Fruit fly (Drosophila melanogaster) whole organism, embryonic: ENCODE results near the gene Ir31a.

Experiments used
- CG10979 ChIP-seq: fragments of 200-800 bp; sonication (Bioruptor generic); optimal IDR thresholded peaks from 2 replicates; lab custom pipeline; 2018; ENCODE audit warnings: missing biosample characterization, mild to moderate bottlenecking, missing genetic modification characterization, moderate library complexity
- CG12104 ChIP-seq: fragments of 200-800 bp; sonication (Bioruptor generic); optimal IDR thresholded peaks from 3 replicates; lab custom pipeline; 2016; ENCODE audit warnings: missing biosample characterization, missing genetic modification characterization
- CG12299 ChIP-seq: fragments of 200-800 bp; sonication (Bioruptor generic); optimal IDR thresholded peaks from 2 replicates; lab custom pipeline; 2018; ENCODE audit warnings: missing biosample characterization, mild to moderate bottlenecking, missing genetic modification characterization
- CG12769 ChIP-seq: fragments of 200-800 bp; sonication (Bioruptor generic); optimal IDR thresholded peaks from 2 replicates; lab custom pipeline; 2019; ENCODE audit warnings: missing biosample characterization, mild to moderate bottlenecking, missing genetic modification characterization, moderate library complexity
- CG15514 ChIP-seq: fragments of 200-800 bp; sonication (Bioruptor generic); optimal IDR thresholded peaks from 3 replicates; lab custom pipeline; 2017; ENCODE audit warnings: missing biosample characterization, missing genetic modification characterization, mild to moderate bottlenecking, moderate library complexity, missing genetic modification reagents
- CG1602 ChIP-seq: fragments of 200-800 bp; sonication (Bioruptor generic); optimal IDR thresholded peaks from 3 replicates; lab custom pipeline; 2016; ENCODE audit warnings: missing biosample characterization, missing genetic modification characterization
- CG17186 ChIP-seq: fragments of 200-800 bp; sonication (Bioruptor generic); optimal IDR thresholded peaks from 3 replicates; lab custom pipeline; 2017; ENCODE audit warnings: missing biosample characterization, missing genetic modification reagents, missing genetic modification characterization
- CG17802 ChIP-seq: fragments of 200-800 bp; sonication (Bioruptor generic); optimal IDR thresholded peaks from 2 replicates; lab custom pipeline; 2018; ENCODE audit warnings: missing biosample characterization, mild to moderate bottlenecking, missing genetic modification characterization, moderate library complexity
- CG18599 ChIP-seq: fragments of 200-800 bp; sonication (Bioruptor generic); optimal IDR thresholded peaks from 3 replicates; lab custom pipeline; 2017; ENCODE audit warnings: missing biosample characterization, missing genetic modification characterization, mild to moderate bottlenecking, moderate library complexity, missing genetic modification reagents
- CG31441 ChIP-seq: fragments of 200-800 bp; sonication (Bioruptor generic); IDR thresholded peaks from 2 replicates; pipeline ENCODE4 v1.3.6; 2022; ENCODE audit warnings: missing biosample characterization, missing genetic modification characterization
- CG3847 ChIP-seq: fragments of 200-800 bp; sonication (Bioruptor generic); IDR thresholded peaks from 2 replicates; pipeline ENCODE4 v1.3.6; 2022; ENCODE audit warnings: missing biosample characterization, missing genetic modification characterization
- CG4328 ChIP-seq: fragments of 200-800 bp; sonication (Bioruptor generic); optimal IDR thresholded peaks from 3 replicates; lab custom pipeline; 2017; ENCODE audit warnings: missing biosample characterization, missing genetic modification reagents, missing genetic modification characterization
- CG4404 ChIP-seq: fragments of 200-800 bp; sonication (Bioruptor generic); IDR thresholded peaks from 2 replicates; pipeline ENCODE4 v1.3.6; 2022; ENCODE audit warnings: missing biosample characterization, missing genetic modification characterization
- CG8089 ChIP-seq: fragments of 200-800 bp; sonication (Bioruptor generic); optimal IDR thresholded peaks from 3 replicates; lab custom pipeline; 2016; ENCODE audit warnings: missing biosample characterization, missing genetic modification characterization
- CG8478 ChIP-seq: fragments of >200 bp; optimal IDR thresholded peaks from 2 replicates; lab custom pipeline; 2018
- CG9876 ChIP-seq: fragments of 200-800 bp; sonication (Bioruptor generic); optimal IDR thresholded peaks from 2 replicates; lab custom pipeline; 2016; ENCODE audit warnings: missing biosample characterization, missing genetic modification characterization
- CHES-1-like ChIP-seq: fragments of 200-800 bp; sonication (Bioruptor generic); optimal IDR thresholded peaks from 2 replicates; lab custom pipeline; 2016; ENCODE audit warnings: missing biosample characterization, missing genetic modification characterization
- Dll ChIP-seq: fragments of 200-800 bp; sonication (Bioruptor generic); IDR thresholded peaks from 4 replicates; pipeline ENCODE4 v1.3.6; 2022; ENCODE audit warnings: missing biosample characterization, missing genetic modification characterization; ENCODE audit not compliant: partially characterized antibody
- E2f2 ChIP-seq: fragments of 200-800 bp; sonication (Bioruptor generic); IDR thresholded peaks from 2 replicates; pipeline ENCODE4 v1.3.6; 2022; ENCODE audit warnings: missing biosample characterization, missing genetic modification characterization
- Elba2 ChIP-seq: fragments of 200-800 bp; sonication (Bioruptor generic); optimal IDR thresholded peaks from 3 replicates; lab custom pipeline; 2016; ENCODE audit warnings: missing biosample characterization, missing genetic modification characterization
- Ets65A ChIP-seq: fragments of 200-800 bp; sonication (Bioruptor generic); peaks from one replicate; lab custom pipeline; 2016; ENCODE audit warnings: missing biosample characterization, missing genetic modification characterization
- Hey ChIP-seq: fragments of 200-800 bp; sonication (Bioruptor generic); optimal IDR thresholded peaks from 3 replicates; lab custom pipeline; 2018; ENCODE audit warnings: missing biosample characterization, mild to moderate bottlenecking, missing genetic modification characterization
- Hmx ChIP-seq: fragments of 200-800 bp; sonication (Bioruptor generic); optimal IDR thresholded peaks from 2 replicates; lab custom pipeline; 2016; ENCODE audit warnings: missing biosample characterization, missing genetic modification characterization
- Meics ChIP-seq: fragments of 200-800 bp; sonication (Bioruptor generic); optimal IDR thresholded peaks from 2 replicates; lab custom pipeline; 2017; ENCODE audit warnings: missing biosample characterization, mild to moderate bottlenecking, missing genetic modification characterization
- Myb ChIP-seq: fragments of 200-800 bp; sonication (Bioruptor generic); optimal IDR thresholded peaks from 2 replicates; lab custom pipeline; 2016; ENCODE audit warnings: missing biosample characterization, missing genetic modification characterization
- Rfx ChIP-seq: fragments of 200-800 bp; sonication (Bioruptor generic); IDR thresholded peaks from 2 replicates; pipeline ENCODE4 v1.3.6; 2022; ENCODE audit warnings: missing biosample characterization, missing genetic modification characterization
- Trl ChIP-seq, 3 experiments: fragments of >200 bp in 2 of 3; fragments of 200-800 bp in 1 of 3; sonication (Bioruptor generic) in 1 of 3; optimal IDR thresholded peaks; 2 replicates in 1 of 3; 3 replicates in 2 of 3; lab custom pipeline; 2016 to 2017; ENCODE audit warnings: missing biosample characterization in 1 of 3, missing genetic modification characterization in 1 of 3
- ab ChIP-seq: fragments of 200-800 bp; sonication (Bioruptor generic); optimal IDR thresholded peaks from 2 replicates; lab custom pipeline; 2016; ENCODE audit warnings: missing biosample characterization, missing genetic modification characterization
- abd-A ChIP-seq: fragments of 200-800 bp; sonication (Bioruptor generic); optimal IDR thresholded peaks from 3 replicates; lab custom pipeline; 2019; ENCODE audit warnings: missing biosample characterization, mild to moderate bottlenecking, missing genetic modification characterization, moderate library complexity
- az2 ChIP-seq: fragments of 200-800 bp; sonication (Bioruptor generic); optimal IDR thresholded peaks from 3 replicates; lab custom pipeline; 2016; ENCODE audit warnings: missing biosample characterization, missing genetic modification characterization
- bcd ChIP-seq: fragments of 200-800 bp; sonication (Bioruptor generic); optimal IDR thresholded peaks from 2 replicates; lab custom pipeline; 2017; ENCODE audit warnings: missing biosample characterization, mild to moderate bottlenecking, missing genetic modification characterization
- crp ChIP-seq, 2 experiments: fragments of 200-800 bp; sonication (Bioruptor generic); optimal IDR thresholded peaks; 2 replicates in 1 of 2; 3 replicates in 1 of 2; lab custom pipeline; 2017; ENCODE audit warnings: missing biosample characterization in 2 of 2, missing genetic modification characterization in 2 of 2, mild to moderate bottlenecking in 1 of 2, moderate library complexity in 1 of 2
- en ChIP-seq: fragments of 200-800 bp; sonication (Bioruptor generic); optimal IDR thresholded peaks from 2 replicates; lab custom pipeline; 2016; ENCODE audit warnings: missing biosample characterization, missing genetic modification characterization
- exex ChIP-seq: fragments of 200-800 bp; sonication (Bioruptor generic); optimal IDR thresholded peaks from 4 replicates; lab custom pipeline; 2018; ENCODE audit warnings: missing biosample characterization, mild to moderate bottlenecking, missing genetic modification characterization, moderate library complexity
- gem ChIP-seq: fragments of 200-800 bp; sonication (Bioruptor generic); optimal IDR thresholded peaks from 2 replicates; lab custom pipeline; 2019; ENCODE audit warnings: missing biosample characterization, mild to moderate bottlenecking, missing genetic modification characterization, moderate library complexity
- gsb ChIP-seq: fragments of 200-800 bp; sonication (Bioruptor generic); IDR thresholded peaks from 2 replicates; pipeline ENCODE4 v1.3.6; 2022; ENCODE audit warnings: missing biosample characterization, missing genetic modification characterization
- gsb-n ChIP-seq: fragments of 200-800 bp; sonication (Bioruptor generic); optimal IDR thresholded peaks from 3 replicates; lab custom pipeline; 2018; ENCODE audit warnings: missing biosample characterization, mild to moderate bottlenecking, missing genetic modification characterization
- hbn ChIP-seq: fragments of 200-800 bp; sonication (Bioruptor generic); IDR thresholded peaks from 2 replicates; pipeline ENCODE4 v1.3.6; 2022; ENCODE audit warnings: missing biosample characterization, missing genetic modification characterization; ENCODE audit not compliant: partially characterized antibody
- lilli ChIP-seq: fragments of 200-800 bp; sonication (Bioruptor generic); optimal IDR thresholded peaks from 3 replicates; lab custom pipeline; 2016; ENCODE audit warnings: missing biosample characterization, missing genetic modification characterization
- maf-S ChIP-seq: fragments of 200-800 bp; sonication (Bioruptor generic); optimal IDR thresholded peaks from 2 replicates; lab custom pipeline; 2016; ENCODE audit warnings: missing biosample characterization, missing genetic modification characterization
- nerfin-1 ChIP-seq: fragments of 200-800 bp; sonication (Bioruptor generic); optimal IDR thresholded peaks from 3 replicates; lab custom pipeline; 2019; ENCODE audit warnings: missing biosample characterization, mild to moderate bottlenecking, missing genetic modification characterization, moderate library complexity
- nmo ChIP-seq: fragments of 200-800 bp; sonication (Bioruptor generic); optimal IDR thresholded peaks from 2 replicates; lab custom pipeline; 2018; ENCODE audit warnings: missing biosample characterization, mild to moderate bottlenecking, missing genetic modification characterization, moderate library complexity
- pnt ChIP-seq: fragments of 200-800 bp; sonication (Bioruptor generic); optimal IDR thresholded peaks from 3 replicates; lab custom pipeline; 2016; ENCODE audit warnings: missing biosample characterization, missing genetic modification characterization
- prd ChIP-seq, 3 experiments: fragments of >200 bp in 2 of 3; fragments of 200-800 bp in 1 of 3; sonication (Bioruptor generic) in 1 of 3; optimal IDR thresholded peaks in 2 of 3; IDR thresholded peaks in 1 of 3; 2 replicates in 2 of 3; 3 replicates in 1 of 3; pipeline versions ENCODE4 v1.3.6 to Lab custom; 2017 to 2022; ENCODE audit warnings: missing biosample characterization in 1 of 3, missing genetic modification characterization in 1 of 3
- salm ChIP-seq: fragments of 200-800 bp; sonication (Bioruptor generic); optimal IDR thresholded peaks from 2 replicates; lab custom pipeline; 2018; ENCODE audit warnings: missing biosample characterization, mild to moderate bottlenecking, missing genetic modification characterization
- seq ChIP-seq: fragments of 200-800 bp; sonication (Bioruptor generic); IDR thresholded peaks from 2 replicates; pipeline ENCODE4 v1.3.6; 2022; ENCODE audit warnings: missing biosample characterization, missing genetic modification characterization
- slou ChIP-seq: fragments of 200-800 bp; sonication (Bioruptor generic); optimal IDR thresholded peaks from 3 replicates; lab custom pipeline; 2016; ENCODE audit warnings: missing biosample characterization, missing genetic modification characterization
- stwl ChIP-seq: fragments of 200-800 bp; sonication (Bioruptor generic); optimal IDR thresholded peaks from 3 replicates; lab custom pipeline; 2018; ENCODE audit warnings: missing biosample characterization, mild to moderate bottlenecking, missing genetic modification characterization, moderate library complexity
- vfl ChIP-seq: fragments of 200-800 bp; sonication (Bioruptor generic); optimal IDR thresholded peaks from 2 replicates; lab custom pipeline; 2016; ENCODE audit warnings: missing biosample characterization, missing genetic modification characterization

Gene Ir31a

dm6 chr2L:10381890-10382450, 23.4 kb upstream of the Ir31a start, which contains the start of gene CG5096 (continued):
- peak; percentile 93 for TF ChIP-seq Rfx (GFP tag; lab: Robert Waterston, UW)
- TF ChIP-seq abd-A (tag; lab: Kevin White, UChicago), result no peak
- TF ChIP-seq CG17186 (GFP tag; lab: Kevin White, UChicago), result no peak
- no peak for TF ChIP-seq CG8478 (lab: Kevin White, UChicago)
- TF ChIP-seq CG15514 (GFP tag; lab: Kevin White, UChicago), result peak; percentile 85
- TF ChIP-seq CG18599 (GFP tag; lab: Kevin White, UChicago), result peak; percentile 97
- TF ChIP-seq CG12299, result peak; percentile 90
- peak; percentile 82; the same call in 1 of the 2 replicates for TF ChIP-seq CG3847 (GFP tag; lab: Robert Waterston, UW)
- peak; percentile 87 for TF ChIP-seq salm (tag; lab: Kevin White, UChicago)
- peak in 1 of 2 experiments; percentile 37 for TF ChIP-seq crp (GFP tag; optimal IDR thresholded peaks at IDR 0.05; lab: Kevin White, UChicago)
- peak; percentile 66 for TF ChIP-seq CG12104 (GFP tag; lab: Kevin White, UChicago)
- peak; percentile 64 for TF ChIP-seq CG8089 (GFP tag; lab: Kevin White, UChicago)
- no peak for TF ChIP-seq stwl (tag; lab: Kevin White, UChicago)
- TF ChIP-seq CG12769, result peak; percentile 95
- TF ChIP-seq CG17802, result peak; percentile 45
- TF ChIP-seq nerfin-1, result peak; percentile 82
- TF ChIP-seq nmo (GFP tag; lab: Kevin White, UChicago), result peak; percentile 88
- TF ChIP-seq CG31441 (GFP tag; lab: Robert Waterston, UW), result peak; percentile 87
- peak; percentile 67 for TF ChIP-seq maf-S
- TF ChIP-seq E2f2, result peak; percentile 74
- TF ChIP-seq en (GFP tag; lab: Kevin White, UChicago), result peak; percentile 72
- peak; percentile 69 for TF ChIP-seq Hmx (GFP tag; lab: Kevin White, UChicago)
- peak; percentile 93 for TF ChIP-seq gem (tag; lab: Kevin White, UChicago)
- peak; percentile 97 for TF ChIP-seq exex (tag; lab: Kevin White, UChicago)
- peak; percentile 10 for TF ChIP-seq slou (GFP tag; lab: Kevin White, UChicago)
- TF ChIP-seq seq (GFP tag; lab: Robert Waterston, UW), result peak; percentile 89
- peak; percentile 57 for TF ChIP-seq vfl (GFP tag; lab: Kevin White, UChicago)
- TF ChIP-seq bcd, result peak; percentile 79
- peak; percentile 51 for TF ChIP-seq Ets65A (GFP tag; lab: Kevin White, UChicago)
- peak; percentile 62 for TF ChIP-seq CG4328
- TF ChIP-seq az2 (GFP tag; lab: Kevin White, UChicago), result peak; percentile 79
- TF ChIP-seq CG9876 (GFP tag; lab: Kevin White, UChicago), result no peak
- peak; percentile 93 for TF ChIP-seq lilli
- TF ChIP-seq Elba2, result no peak
- no peak for TF ChIP-seq hbn (GFP tag; lab: Robert Waterston, UW)
- TF ChIP-seq ab (GFP tag; lab: Kevin White, UChicago), result no peak
- no peak for TF ChIP-seq CG4404 (GFP tag; lab: Robert Waterston, UW)
- TF ChIP-seq pnt (GFP tag; lab: Kevin White, UChicago), result peak; percentile 71
- TF ChIP-seq Meics (GFP tag; lab: Kevin White, UChicago), result peak; percentile 91
- TF ChIP-seq Dll (GFP tag; lab: Robert Waterston, UW), result no peak
- peak; percentile 68 for TF ChIP-seq Myb (GFP tag; lab: Kevin White, UChicago)
- peak; percentile 76 for TF ChIP-seq CG1602 (GFP tag; lab: Kevin White, UChicago)
- peak; percentile 72 for TF ChIP-seq gsb-n (tag; lab: Kevin White, UChicago)
- no peak for TF ChIP-seq Hey
- peak; percentile 62 for TF ChIP-seq CHES-1-like (GFP tag; lab: Kevin White, UChicago)
- TF ChIP-seq prd (optimal IDR thresholded peaks at IDR 0.05; lab: Kevin White, UChicago), result no peak
- peak; percentile 87 for TF ChIP-seq prd (GFP tag; IDR thresholded peaks at IDR 0.05; lab: Robert Waterston, UW)
- TF ChIP-seq CG10979 (tag; lab: Kevin White, UChicago), result peak; percentile 80
- peak; percentile 84 for TF ChIP-seq gsb (GFP tag; lab: Robert Waterston, UW)
- no peak for TF ChIP-seq Trl (optimal IDR thresholded peaks at IDR 0.05; lab: Kevin White, UChicago)
- TF ChIP-seq Trl (GFP tag; optimal IDR thresholded peaks at IDR 0.05; lab: Kevin White, UChicago), result peak; percentile 74
